Worm (Caenorhabditis elegans) whole organism, early embryonic: ENCODE measurements around the gene gos-28.

Experiments
- B0310.2 ChIP-seq: sonication (generic microtip); optimal IDR thresholded peaks from 2 replicates; lab custom pipeline; 2016; ENCODE audit warnings: mild to moderate bottlenecking, missing genetic modification characterization, missing compliant biosample characterization
- F13C5.2 ChIP-seq: sonication (generic microtip); optimal IDR thresholded peaks from 2 replicates; lab custom pipeline; 2017; ENCODE audit warnings: mild to moderate bottlenecking, missing genetic modification characterization, inconsistent platforms, missing compliant biosample characterization
- ama-1 ChIP-seq: fragments of 150-350 bp; optimal IDR thresholded peaks from 2 replicates; lab custom pipeline; 2014
- ceh-13 ChIP-seq: fragments of 200-800 bp; sonication (Bioruptor generic); optimal IDR thresholded peaks from 2 replicates; lab custom pipeline; 2018; ENCODE audit warnings: mild to moderate bottlenecking, missing genetic modification characterization, missing compliant biosample characterization
- ceh-36 ChIP-seq: sonication (generic microtip); optimal IDR thresholded peaks from 2 replicates; lab custom pipeline; 2016; ENCODE audit warnings: missing genetic modification characterization, inconsistent platforms, missing compliant biosample characterization
- ets-7 ChIP-seq: sonication (generic microtip); optimal IDR thresholded peaks from 2 replicates; lab custom pipeline; 2016; ENCODE audit warnings: missing genotype, missing genetic modification characterization, missing compliant biosample characterization
- hmg-4 ChIP-seq: fragments of 200-800 bp; sonication (Bioruptor generic); optimal IDR thresholded peaks from 2 replicates; lab custom pipeline; 2018; ENCODE audit warnings: mild to moderate bottlenecking, missing genetic modification characterization, missing compliant biosample characterization
- hnd-1 ChIP-seq: sonication (generic microtip); optimal IDR thresholded peaks from 2 replicates; lab custom pipeline; 2016; ENCODE audit warnings: missing genetic modification characterization, missing compliant biosample characterization
- pes-1 ChIP-seq: fragments of 200-800 bp; sonication (Bioruptor generic); IDR thresholded peaks from 2 replicates; pipeline ENCODE4 v1.3.6; 2022; ENCODE audit warnings: missing genetic modification reagents, missing genetic modification characterization, missing compliant biosample characterization
- scrt-1 ChIP-seq: fragments of 200-800 bp; sonication (Bioruptor generic); IDR thresholded peaks from 2 replicates; pipeline ENCODE4 v1.3.6; 2022; ENCODE audit warnings: missing genetic modification characterization, missing compliant biosample characterization
- tbx-37 ChIP-seq: fragments of 200-800 bp; sonication (Bioruptor generic); conservative IDR thresholded peaks from 2 replicates; pipeline ENCODE4 v1.3.6; 2022; ENCODE audit warnings: missing genetic modification reagents, missing genetic modification characterization, missing compliant biosample characterization
- tra-4 ChIP-seq: sonication (generic microtip); optimal IDR thresholded peaks from 2 replicates; lab custom pipeline; 2017; ENCODE audit warnings: missing genetic modification characterization, missing compliant biosample characterization

ce11 chrIII:7365602-7366001 lies 16.6 kb upstream of the gos-28 start, which contains the start of gene F08F8.11:
- TF ChIP-seq ama-1 (lab: Kevin White, UChicago) (no peak), tra-4 (no peak), F13C5.2 (no peak), pes-1 (GFP tag; lab: Robert Waterston, UW) (no peak), tbx-37 (GFP tag; lab: Robert Waterston, UW) (no peak), ets-7 (tag; lab: Kevin White, UChicago) (no peak), B0310.2 (tag; lab: Kevin White, UChicago) (no peak), ceh-36 (tag; lab: Kevin White, UChicago) (no peak), hnd-1 (tag; lab: Kevin White, UChicago) (no peak), ceh-13 (GFP tag; lab: Kevin White, UChicago) (no peak), scrt-1 (GFP tag; lab: Robert Waterston, UW) (no peak), hmg-4 (no peak)
